Fruit fly (Drosophila melanogaster): Measurements from ENCODE around the gene HIP.

HIP gene

DNA sequence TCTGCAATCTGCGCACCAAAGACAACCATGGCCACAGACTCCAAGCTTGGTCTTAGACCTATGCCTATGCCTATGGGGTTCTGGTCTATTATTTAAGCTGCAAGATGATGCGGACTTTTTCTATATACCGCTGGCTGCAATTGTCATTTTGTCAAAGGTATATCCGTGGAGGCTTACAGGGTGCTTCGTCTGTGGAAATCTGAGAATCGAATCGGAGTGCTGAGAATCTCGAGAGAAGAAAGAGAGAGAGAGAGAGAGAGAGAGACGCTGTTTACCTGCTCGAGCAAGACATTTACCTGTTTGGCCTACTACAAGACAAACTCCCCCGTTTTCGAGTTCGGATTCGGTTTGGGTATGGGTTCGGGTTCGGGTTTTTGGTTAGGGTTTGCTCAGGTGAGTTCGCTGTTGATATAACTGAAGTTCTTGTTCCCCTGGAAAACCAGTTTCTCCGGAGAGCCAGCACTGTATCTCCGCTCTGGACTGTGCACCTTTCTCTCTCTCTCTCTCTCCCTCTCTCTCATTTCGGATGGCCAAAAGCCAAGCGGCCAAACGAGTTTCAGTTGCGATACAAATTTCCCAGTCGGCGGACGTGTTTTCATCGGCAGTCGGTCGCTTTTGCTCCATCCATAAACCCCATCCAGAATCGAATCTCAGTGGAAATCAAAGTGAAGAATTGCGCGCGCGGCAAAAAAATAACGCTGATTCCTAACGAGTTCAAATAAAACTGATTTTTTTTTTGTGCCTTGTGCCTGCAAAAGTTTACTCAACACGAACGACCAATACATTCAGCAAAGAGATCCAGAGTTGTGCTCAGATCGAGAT is 46.6 kb downstream of the HIP start:
- TF ChIP-seq Sox102F (GFP tag; optimal IDR thresholded peaks at IDR 0.05) (peak; percentile 49), CG34406 (GFP tag; optimal IDR thresholded peaks at IDR 0.05) (no peak), CG9139 (GFP tag; optimal IDR thresholded peaks at IDR 0.05) (peak; percentile 8), CG10669 (GFP tag; optimal IDR thresholded peaks at IDR 0.05) (no peak), CG6163 (GFP tag; IDR thresholded peaks at IDR 0.05) (0 out of 3 replicates have a peak, but pooled peaks have one; percentile 25), net (GFP tag; optimal IDR thresholded peaks at IDR 0.05) (peak; percentile 38), CG6854 (GFP tag; optimal IDR thresholded peaks at IDR 0.05) (peak; percentile 48), CG6792 (GFP tag; optimal IDR thresholded peaks at IDR 0.05) (no peak), CG31627 (GFP tag; optimal IDR thresholded peaks at IDR 0.05) (no peak), dac (GFP tag; optimal IDR thresholded peaks at IDR 0.05) (no peak), CG6276 (GFP tag; optimal IDR thresholded peaks at IDR 0.05) (peak; percentile 49), CG8632 (GFP tag; optimal IDR thresholded peaks at IDR 0.05) (no peak), svp (GFP tag) (no peak), Sox15 (GFP tag; optimal IDR thresholded peaks at IDR 0.05) (no peak), CG6808 (GFP tag; optimal IDR thresholded peaks at IDR 0.05) (peak; percentile 38), fd85E (GFP tag; optimal IDR thresholded peaks at IDR 0.05) (peak; percentile 27), salr (GFP tag; optimal IDR thresholded peaks at IDR 0.05) (no peak), CG8119 (GFP tag; IDR thresholded peaks at IDR 0.05) (peak; percentile 50; the same call in 2 of the 3 replicates), Eip75B (GFP tag; optimal IDR thresholded peaks at IDR 0.05) (peak; percentile 12), CG10631 (GFP tag; optimal IDR thresholded peaks at IDR 0.05) (no peak), fkh (GFP tag; optimal IDR thresholded peaks at IDR 0.05) (peak; percentile 68), CG32006 (GFP tag; optimal IDR thresholded peaks at IDR 0.05) (no peak), CG15336 (GFP tag; IDR thresholded peaks at IDR 0.05) (peak; percentile 35; the same call in 1 of the 2 replicates), Eip78C (GFP tag) (peak; percentile 66), achi (GFP tag; optimal IDR thresholded peaks at IDR 0.05) (peak; percentile 22), Eip93F (GFP tag; optimal IDR thresholded peaks at IDR 0.05) (no peak), Ets96B (tag; optimal IDR thresholded peaks at IDR 0.05) (no peak), CG3919 (GFP tag; optimal IDR thresholded peaks at IDR 0.05) (peak; percentile 53), esn (GFP tag; optimal IDR thresholded peaks at IDR 0.05) (no peak), vri (GFP tag; optimal IDR thresholded peaks at IDR 0.05) (peak; percentile 23), CG11294 (GFP tag; IDR thresholded peaks at IDR 0.05) (no peak), OdsH (GFP tag; optimal IDR thresholded peaks at IDR 0.05) (no peak), eg (GFP tag; IDR thresholded peaks at IDR 0.05) (peak; percentile 35; the same call in 1 of the 3 replicates), CG4318 (GFP tag; optimal IDR thresholded peaks at IDR 0.05) (no peak), fd59A (GFP tag; optimal IDR thresholded peaks at IDR 0.05) (no peak), ss (GFP tag; optimal IDR thresholded peaks at IDR 0.05) (peak; percentile 12 to 43), Lpt (GFP tag; optimal IDR thresholded peaks at IDR 0.05) (peak; percentile 21)

dm6 chrX:3846393-3846792 is 47.4 kb downstream of the HIP start:
- TF ChIP-seq CG6163 (GFP tag; IDR thresholded peaks at IDR 0.05) (peak; percentile 15; the same call in 1 of the 3 replicates), Eip78C (GFP tag) (peak; percentile 65), Hr39 (GFP tag; optimal IDR thresholded peaks at IDR 0.05) (no peak), eg (GFP tag; IDR thresholded peaks at IDR 0.05) (peak; percentile 45; the same call in 1 of the 3 replicates), CG15336 (GFP tag; IDR thresholded peaks at IDR 0.05) (0 out of 2 replicates have a peak, but pooled peaks have one; percentile 24), acj6 (GFP tag; optimal IDR thresholded peaks at IDR 0.05) (no peak), Blimp-1 (GFP tag; optimal IDR thresholded peaks at IDR 0.05) (no peak), CG7368 (GFP tag; optimal IDR thresholded peaks at IDR 0.05) (no peak), ss (GFP tag; optimal IDR thresholded peaks at IDR 0.05) (peak in 1 of 2 experiments; percentile 58), CG32006 (GFP tag; optimal IDR thresholded peaks at IDR 0.05) (peak; percentile 10)
